Fruit fly (Drosophila melanogaster) S2 (cell line): Measurements from ENCODE around the gene CG17167.

Experiments used
- CG8478 ChIP-seq: fragments of >200 bp; optimal IDR thresholded peaks from 2 replicates; lab custom pipeline; 2018
- CTCF ChIP-seq, 2 experiments: fragments of >200 bp; optimal IDR thresholded peaks; 2 replicates each; lab custom pipeline; 2018

Gene CG17167

dm6 chrX:23105692-23106091 is 37.6 kb downstream of the CG17167 start, which contains the start of gene ATbp:
ATbp (plus strand) TSS chrX:23106003.
- TF ChIP-seq CG8478 (lab: Kevin White, UChicago) (no peak), CTCF (optimal IDR thresholded peaks at IDR 0.05; lab: Kevin White, UChicago) (no peak)
